Worm (Caenorhabditis elegans) whole organism, mixed stage, embryonic: ENCODE results near the gene R09E10.8.

Source experiments
- M03D4.4 ChIP-seq: sonication (generic microtip); optimal IDR thresholded peaks from 2 replicates; lab custom pipeline; 2017; ENCODE audit warnings: mild to moderate bottlenecking, missing genetic modification characterization, missing compliant biosample characterization
- ceh-43 ChIP-seq: fragments of 200-800 bp; sonication (Bioruptor generic); optimal IDR thresholded peaks from 2 replicates; lab custom pipeline; 2018; ENCODE audit warnings: mild to moderate bottlenecking, missing genetic modification characterization, moderate library complexity, missing compliant biosample characterization
- ceh-83 ChIP-seq: fragments of 200-800 bp; sonication (Bioruptor generic); optimal IDR thresholded peaks from 2 replicates; lab custom pipeline; 2018; ENCODE audit warnings: mild to moderate bottlenecking, missing genetic modification characterization, missing compliant biosample characterization
- drap-1 ChIP-seq: fragments of 200-800 bp; sonication (Bioruptor generic); optimal IDR thresholded peaks from 3 replicates; lab custom pipeline; 2018; ENCODE audit warnings: mild to moderate bottlenecking, missing genetic modification characterization, missing compliant biosample characterization
- elt-1 ChIP-seq: sonication (generic microtip); optimal IDR thresholded peaks from 2 replicates; lab custom pipeline; 2017; ENCODE audit warnings: missing genetic modification characterization, mild to moderate bottlenecking, missing compliant biosample characterization, antibody characterized with exemption, moderate library complexity, borderline replicate concordance; ENCODE audit not compliant: insufficient read depth
- elt-3 ChIP-seq: fragments of 150-350 bp; optimal IDR thresholded peaks from 2 replicates; lab custom pipeline; 2014; ENCODE audit warnings: missing biosample characterization, missing genetic modification characterization
- hlh-1 ChIP-seq: fragments of 150-350 bp; optimal IDR thresholded peaks from 2 replicates; lab custom pipeline; 2014; ENCODE audit warnings: missing biosample characterization, missing genetic modification reagents, missing genetic modification characterization
- lin-13 ChIP-seq: fragments of 150-350 bp; optimal IDR thresholded peaks from 2 replicates; lab custom pipeline; 2014; ENCODE audit warnings: missing biosample characterization, missing genetic modification characterization
- lsy-2 ChIP-seq: fragments of 150-350 bp; optimal IDR thresholded peaks from 2 replicates; lab custom pipeline; 2014; ENCODE audit warnings: missing biosample characterization, missing genetic modification characterization
- mab-5 ChIP-seq: fragments of 150-350 bp; optimal IDR thresholded peaks from 2 replicates; lab custom pipeline; 2014; ENCODE audit warnings: missing biosample characterization, missing genetic modification characterization
- nhr-2 ChIP-seq: fragments of 150-350 bp; optimal IDR thresholded peaks from 2 replicates; lab custom pipeline; 2014; ENCODE audit warnings: missing biosample characterization, missing genetic modification characterization
- nhr-237 ChIP-seq: fragments of 150-350 bp; optimal IDR thresholded peaks from 2 replicates; lab custom pipeline; 2014; ENCODE audit warnings: missing biosample characterization, missing genetic modification characterization
- nhr-76 ChIP-seq: sonication (generic microtip); optimal IDR thresholded peaks from 2 replicates; lab custom pipeline; 2017; ENCODE audit warnings: missing biosample characterization, missing genetic modification characterization
- pha-4 ChIP-seq: fragments of 150-350 bp; optimal IDR thresholded peaks from 2 replicates; lab custom pipeline; 2018; ENCODE audit warnings: missing biosample characterization, missing genetic modification reagents, missing genetic modification characterization
- sem-2 ChIP-seq: fragments of 200-800 bp; sonication (Bioruptor generic); optimal IDR thresholded peaks from 2 replicates; lab custom pipeline; 2018; ENCODE audit warnings: mild to moderate bottlenecking, missing genetic modification characterization, missing compliant biosample characterization
- unc-62 ChIP-seq: fragments of 150-350 bp; optimal IDR thresholded peaks from 2 replicates; lab custom pipeline; 2014; ENCODE audit warnings: missing biosample characterization, missing genetic modification reagents, missing genetic modification characterization
- zip-8 ChIP-seq: fragments of 150-350 bp; optimal IDR thresholded peaks from 2 replicates; lab custom pipeline; 2014; ENCODE audit warnings: missing biosample characterization, missing genetic modification characterization
- ztf-11 ChIP-seq: fragments of 150-350 bp; optimal IDR thresholded peaks from 2 replicates; lab custom pipeline; 2014; ENCODE audit warnings: missing biosample characterization, missing genetic modification characterization

The R09E10.8 gene

DNA sequence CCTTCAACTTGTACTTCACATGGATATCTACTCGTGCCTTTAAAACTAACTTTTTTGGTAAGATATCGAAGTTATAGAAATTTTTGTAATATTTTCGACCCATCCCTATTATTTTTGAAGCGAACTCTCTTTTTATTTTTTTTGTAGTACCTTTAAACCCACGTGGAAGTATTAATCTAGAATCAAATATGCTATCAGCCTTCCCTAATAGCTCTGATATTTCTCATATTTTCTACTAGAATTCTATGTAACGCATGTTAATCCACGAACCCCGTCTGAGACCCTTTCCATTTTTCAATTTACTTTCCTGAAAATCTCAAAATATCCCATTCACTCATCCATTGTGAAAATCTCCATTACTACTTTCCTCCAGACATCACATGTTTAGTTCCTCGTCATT, 36.9 kb downstream of the R09E10.8 start:
- TF ChIP-seq nhr-237 (no peak), ztf-11 (tag; lab: Kevin White, UChicago) (no peak), drap-1 (GFP tag; lab: Kevin White, UChicago) (no peak)

- no peak for TF ChIP-seq lin-13 (tag; lab: Kevin White, UChicago)
- no peak for TF ChIP-seq zip-8
- no peak for TF ChIP-seq pha-4 (tag; lab: Kevin White, UChicago)
- TF ChIP-seq nhr-76 (tag; lab: Kevin White, UChicago), result no peak
- TF ChIP-seq mab-5 (tag; lab: Kevin White, UChicago), result no peak
- no peak for TF ChIP-seq ceh-43 (GFP tag; lab: Kevin White, UChicago)
- TF ChIP-seq lsy-2, result no peak
- no peak for TF ChIP-seq sem-2
- TF ChIP-seq hlh-1 (tag; lab: Kevin White, UChicago), result no peak
- TF ChIP-seq M03D4.4 (tag; lab: Kevin White, UChicago), result no peak
- no peak for TF ChIP-seq nhr-2 (tag; lab: Kevin White, UChicago)
- TF ChIP-seq ceh-83 (GFP tag; lab: Kevin White, UChicago), result no peak
These were observed 40.9 kb downstream of the R09E10.8 start, which contains the start of the genes nspd-7 and Y43C5A.2 for ce11 chrIV:10269137-10269933. nspd-7 (minus strand) TSS chrIV:10269187. Y43C5A.2 (plus strand) TSS chrIV:10269883.

DNA sequence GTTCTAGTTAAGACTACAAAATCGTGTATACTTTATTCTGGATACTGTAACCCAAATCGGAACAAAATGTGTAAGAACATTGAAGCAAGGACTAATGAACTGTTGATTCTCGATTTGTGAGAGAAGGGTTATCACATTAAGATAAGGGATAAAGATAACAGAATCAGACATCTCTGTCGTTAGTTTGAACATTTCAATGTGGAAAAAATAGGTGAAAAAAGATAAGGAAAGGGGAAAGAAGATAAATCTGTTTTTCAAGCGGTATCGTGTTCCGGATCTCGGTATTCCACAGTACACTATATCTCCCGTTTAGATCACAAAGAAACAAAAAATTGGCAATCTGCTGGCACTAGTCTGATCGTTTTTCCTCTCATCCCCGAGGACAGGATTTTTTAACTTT, 49.2 kb downstream of the R09E10.8 start:
- TF ChIP-seq unc-62 (GFP tag; lab: Kevin White, UChicago), result no peak
- peak; percentile 63 for TF ChIP-seq elt-3 (tag; lab: Kevin White, UChicago)
- TF ChIP-seq elt-1, result peak; percentile 99
